Fruit fly (Drosophila melanogaster) whole organism, wandering third instar larva: Measurements from ENCODE around the gene CG34148.

Experiments
- Abd-B ChIP-seq: fragments of >200 bp; optimal IDR thresholded peaks from 2 replicates; lab custom pipeline; 2017; ENCODE audit warnings: missing biosample characterization, missing genetic modification characterization
- CG32264 ChIP-seq: fragments of 200-800 bp; sonication (Bioruptor generic); optimal IDR thresholded peaks from 2 replicates; lab custom pipeline; 2016; ENCODE audit warnings: missing biosample characterization, missing genetic modification characterization
- CG9705 ChIP-seq: fragments of 200-800 bp; sonication (Bioruptor generic); optimal IDR thresholded peaks from 2 replicates; lab custom pipeline; 2018; ENCODE audit warnings: missing biosample characterization, mild to moderate bottlenecking, missing genetic modification characterization
- Dfd ChIP-seq: fragments of >200 bp; optimal IDR thresholded peaks from 2 replicates; lab custom pipeline; 2017; ENCODE audit warnings: missing biosample characterization, missing genetic modification characterization
- Dif ChIP-seq: fragments of 200-275, 200-300 bp; sonication (Bioruptor generic); optimal IDR thresholded peaks from 2 replicates; lab custom pipeline; 2018; ENCODE audit warnings: missing biosample characterization, missing genetic modification characterization; ENCODE audit not compliant: partially characterized antibody
- GATAd ChIP-seq: sonication (Bioruptor generic); optimal IDR thresholded peaks from 2 replicates; lab custom pipeline; 2016; ENCODE audit warnings: missing biosample characterization, missing genetic modification characterization
- Hnf4 ChIP-seq: fragments of 200-800 bp; sonication (Bioruptor generic); optimal IDR thresholded peaks from 2 replicates; lab custom pipeline; 2016; ENCODE audit warnings: missing biosample characterization, mild to moderate bottlenecking, missing genetic modification characterization
- Hr78 ChIP-seq: fragments of >200 bp; optimal IDR thresholded peaks from 2 replicates; lab custom pipeline; 2017; ENCODE audit warnings: missing biosample characterization, missing genetic modification characterization
- Hr83 ChIP-seq: fragments of 200-300 bp; sonication (Bioruptor generic); optimal IDR thresholded peaks from 2 replicates; lab custom pipeline; 2016; ENCODE audit warnings: missing biosample characterization, mild to moderate bottlenecking, missing genetic modification characterization, moderate library complexity; ENCODE audit not compliant: poor library complexity, severe bottlenecking
- Jra ChIP-seq: sonication (Bioruptor generic); optimal IDR thresholded peaks from 2 replicates; lab custom pipeline; 2016; ENCODE audit warnings: missing biosample characterization, missing genetic modification characterization
- Mio ChIP-seq: sonication (Bioruptor generic); optimal IDR thresholded peaks from 2 replicates; lab custom pipeline; 2016; ENCODE audit warnings: missing biosample characterization, missing genetic modification characterization
- Myc ChIP-seq: fragments of >200 bp; optimal IDR thresholded peaks from 2 replicates; lab custom pipeline; 2017
- N ChIP-seq: fragments of >200 bp; optimal IDR thresholded peaks from 2 replicates; lab custom pipeline; 2018; ENCODE audit warnings: missing biosample characterization, missing external identifiers, missing genetic modification characterization
- OdsH ChIP-seq: fragments of 200-800 bp; sonication (Bioruptor generic); optimal IDR thresholded peaks from 2 replicates; lab custom pipeline; 2016; ENCODE audit warnings: missing biosample characterization, mild to moderate bottlenecking, missing genetic modification characterization
- Rel ChIP-seq, 2 experiments: fragments of 200-800 bp; sonication (Bioruptor generic) in 1 of 2; optimal IDR thresholded peaks; 2 replicates in 1 of 2; 3 replicates in 1 of 2; lab custom pipeline; 2016 to 2019; ENCODE audit warnings: mild to moderate bottlenecking in 2 of 2, missing biosample characterization in 2 of 2, missing genetic modification characterization in 2 of 2, moderate library complexity in 1 of 2
- Sp1 ChIP-seq: fragments of 200-800 bp; sonication (Bioruptor generic); optimal IDR thresholded peaks from 3 replicates; lab custom pipeline; 2019; ENCODE audit warnings: missing biosample characterization, mild to moderate bottlenecking, missing genetic modification characterization, moderate library complexity
- Vsx2 ChIP-seq: fragments of 200-300, 225-300 bp; sonication (Bioruptor generic); optimal IDR thresholded peaks from 2 replicates; lab custom pipeline; 2018; ENCODE audit warnings: missing biosample characterization, missing genetic modification characterization; ENCODE audit not compliant: partially characterized antibody
- brk ChIP-seq: fragments of 200-800 bp; sonication (Bioruptor generic); optimal IDR thresholded peaks from 2 replicates; lab custom pipeline; 2016; ENCODE audit warnings: missing biosample characterization, mild to moderate bottlenecking, missing genetic modification characterization
- dl ChIP-seq, 2 experiments: fragments of 175-275, 200-275 bp in 1 of 2; fragments of 200-275 bp in 1 of 2; sonication (Bioruptor generic); optimal IDR thresholded peaks; lab custom pipeline; 2018; ENCODE audit warnings: mild to moderate bottlenecking in 2 of 2, missing biosample characterization in 2 of 2, missing genetic modification characterization in 2 of 2, moderate library complexity in 2 of 2; ENCODE audit not compliant: partially characterized antibody in 2 of 2, insufficient read depth in 1 of 2
- dmrt93B ChIP-seq: fragments of 200-800 bp; sonication (Bioruptor generic); optimal IDR thresholded peaks from 2 replicates; lab custom pipeline; 2018; ENCODE audit warnings: missing biosample characterization, mild to moderate bottlenecking, missing genetic modification characterization
- dsf ChIP-seq: sonication (Bioruptor generic); optimal IDR thresholded peaks from 2 replicates; lab custom pipeline; 2016; ENCODE audit warnings: missing biosample characterization, missing genetic modification characterization, borderline replicate concordance
- ey ChIP-seq: fragments of 200-800 bp; sonication (Bioruptor generic); optimal IDR thresholded peaks from 2 replicates; lab custom pipeline; 2016; ENCODE audit warnings: missing biosample characterization, missing genetic modification characterization
- foxo ChIP-seq, 2 experiments: fragments of 200-800 bp; sonication (Bioruptor generic); optimal IDR thresholded peaks; 2 replicates in 1 of 2; 3 replicates in 1 of 2; lab custom pipeline; 2016 to 2017; ENCODE audit warnings: missing biosample characterization in 2 of 2, missing genetic modification characterization in 2 of 2
- fru ChIP-seq: fragments of 200-800 bp; sonication (Bioruptor generic); optimal IDR thresholded peaks from 3 replicates; lab custom pipeline; 2016; ENCODE audit warnings: missing biosample characterization, mild to moderate bottlenecking, missing genetic modification characterization
- h ChIP-seq: fragments of 200-800 bp; sonication (Bioruptor generic); optimal IDR thresholded peaks from 3 replicates; lab custom pipeline; 2016; ENCODE audit warnings: missing biosample characterization, mild to moderate bottlenecking, missing genetic modification characterization
- jim ChIP-seq: fragments of 175-275, 200-325 bp; sonication (Bioruptor generic); optimal IDR thresholded peaks from 2 replicates; lab custom pipeline; 2016; ENCODE audit warnings: missing biosample characterization, mild to moderate bottlenecking, missing genetic modification characterization
- lola ChIP-seq: fragments of >200 bp; optimal IDR thresholded peaks from 2 replicates; lab custom pipeline; 2017; ENCODE audit warnings: missing biosample characterization, missing genetic modification characterization
- pan ChIP-seq: fragments of >200 bp; optimal IDR thresholded peaks from 2 replicates; lab custom pipeline; 2017
- psq ChIP-seq: fragments of 200-800 bp; sonication (Bioruptor generic); optimal IDR thresholded peaks from 3 replicates; lab custom pipeline; 2017; ENCODE audit warnings: missing biosample characterization, mild to moderate bottlenecking, missing genetic modification characterization, moderate library complexity
- rgr ChIP-seq: fragments of 200-800 bp; sonication (Bioruptor generic); optimal IDR thresholded peaks from 3 replicates; lab custom pipeline; 2016; ENCODE audit warnings: missing biosample characterization, mild to moderate bottlenecking, missing genetic modification characterization
- sage ChIP-seq: fragments of 200-800 bp; sonication (Bioruptor generic); optimal IDR thresholded peaks from 2 replicates; lab custom pipeline; 2016; ENCODE audit warnings: missing biosample characterization, mild to moderate bottlenecking, missing genetic modification characterization
- sv ChIP-seq: fragments of 200-800 bp; sonication (Bioruptor generic); optimal IDR thresholded peaks from 3 replicates; lab custom pipeline; 2016; ENCODE audit warnings: missing biosample characterization, missing genetic modification characterization
- tai ChIP-seq: sonication (Bioruptor generic); optimal IDR thresholded peaks from 2 replicates; lab custom pipeline; 2016; ENCODE audit warnings: missing biosample characterization, missing genetic modification characterization
- usp ChIP-seq: fragments of >200 bp; optimal IDR thresholded peaks from 2 replicates; lab custom pipeline; 2017; ENCODE audit warnings: missing biosample characterization, missing genetic modification characterization
- woc ChIP-seq: sonication (Bioruptor generic); optimal IDR thresholded peaks from 2 replicates; lab custom pipeline; 2016; ENCODE audit warnings: missing biosample characterization, mild to moderate bottlenecking, missing genetic modification characterization

The CG34148 gene

DNA sequence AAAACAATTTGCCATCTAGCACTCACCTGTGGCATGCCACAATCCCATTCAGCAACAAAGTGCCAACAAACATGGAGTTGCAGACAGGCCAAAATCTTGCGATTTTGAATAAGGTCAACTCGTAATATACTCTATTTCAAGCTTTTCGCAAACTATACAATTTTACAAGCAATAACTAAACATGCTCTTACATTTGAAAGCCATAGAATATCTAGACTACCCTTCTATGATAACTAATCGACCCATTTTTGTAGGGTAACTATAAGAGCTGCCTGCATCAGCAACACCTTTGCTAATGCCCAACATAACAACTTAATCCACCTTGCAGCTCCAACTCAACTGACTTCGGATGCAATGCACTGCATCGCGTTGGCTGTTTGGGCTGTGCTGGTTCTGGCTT, 42.0 kb upstream of the CG34148 start:
- TF ChIP-seq woc (GFP tag; lab: Kevin White, UChicago) (no peak), Dfd (GFP tag; lab: Kevin White, UChicago) (no peak), tai (GFP tag; lab: Kevin White, UChicago) (no peak)
- TF ChIP-seq, all 38 proteins: peak for 0

DNA sequence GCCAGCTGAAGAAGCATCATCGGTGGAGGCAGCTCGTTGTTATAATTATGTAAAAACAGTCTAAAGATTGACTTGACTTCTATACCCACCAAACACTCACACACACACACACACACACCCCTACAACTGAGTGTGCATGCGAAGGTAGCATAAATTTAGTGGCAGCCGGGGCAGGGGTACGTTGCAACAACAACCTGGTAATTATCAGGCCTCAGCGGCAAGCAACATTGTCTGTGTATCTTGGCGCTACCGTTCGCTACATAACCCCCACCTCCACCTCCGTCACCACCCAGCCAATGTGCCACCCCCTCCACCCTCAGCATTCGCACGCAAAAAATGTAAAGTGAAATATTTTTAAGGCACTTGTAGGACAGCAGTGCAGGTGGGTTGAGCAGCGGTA, 38.5 kb upstream of the CG34148 start:
- TF ChIP-seq Hr83 (GFP tag; lab: Kevin White, UChicago), result no peak
- peak; percentile 5 for TF ChIP-seq Dfd (GFP tag; lab: Kevin White, UChicago)
- TF ChIP-seq OdsH (GFP tag; lab: Kevin White, UChicago), result no peak
- TF ChIP-seq Hr78, result no peak
- TF ChIP-seq, all 38 proteins: peak for 1

- TF ChIP-seq fru (GFP tag; lab: Kevin White, UChicago), result no peak
- peak; percentile 34 for TF ChIP-seq Vsx2 (GFP tag; lab: Kevin White, UChicago)
Measured at dm6 chr3R:21913447-21913846, 35.0 kb upstream of the CG34148 start, which contains the start of gene Qsox2. Qsox2 (plus strand) TSS chr3R:21913747.

DNA sequence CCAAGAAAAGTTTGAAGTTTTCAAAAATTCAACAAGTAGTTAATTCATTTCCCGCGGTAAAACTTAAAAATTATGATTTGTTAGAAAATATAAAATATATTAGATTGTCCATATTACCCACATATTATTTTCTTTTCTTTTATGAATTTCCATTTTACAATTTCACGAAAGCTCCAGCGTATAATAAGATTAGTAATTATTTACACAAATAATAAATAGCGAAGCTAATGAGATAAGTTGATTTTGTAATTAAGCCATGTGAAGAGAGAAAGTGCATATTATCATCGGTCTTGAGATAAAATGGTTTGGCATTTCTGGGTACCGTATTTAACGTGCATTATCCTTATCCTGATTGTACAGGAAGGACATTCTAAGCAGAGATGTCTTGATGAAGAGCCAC, 33.0 kb upstream of the CG34148 start, which contains the start of gene Qsox3:
Gene Qsox3, plus strand, starts transcription at position 301 of the 400 bp plus-strand sequence.
- TF ChIP-seq brk, result no peak
- TF ChIP-seq jim (GFP tag; lab: Kevin White, UChicago), result no peak
- TF ChIP-seq ey (GFP tag; lab: Kevin White, UChicago), result no peak
- TF ChIP-seq Myc (lab: Kevin White, UChicago), result no peak
- no peak for TF ChIP-seq Rel (GFP tag; optimal IDR thresholded peaks at IDR 0.05; lab: Kevin White, UChicago)
- TF ChIP-seq Rel (tag; optimal IDR thresholded peaks at IDR 0.05; lab: Kevin White, UChicago), result no peak
- TF ChIP-seq Abd-B (GFP tag; lab: Kevin White, UChicago), result no peak
- no peak for TF ChIP-seq Sp1 (GFP tag; lab: Kevin White, UChicago)
- TF ChIP-seq psq (GFP tag; lab: Kevin White, UChicago), result no peak
- no peak for TF ChIP-seq usp (GFP tag; lab: Kevin White, UChicago)
- no peak for TF ChIP-seq sv
- no peak for TF ChIP-seq OdsH (GFP tag; lab: Kevin White, UChicago)
- TF ChIP-seq rgr (GFP tag; lab: Kevin White, UChicago), result no peak
- TF ChIP-seq Dfd (GFP tag; lab: Kevin White, UChicago), result no peak
- no peak for TF ChIP-seq h (GFP tag; lab: Kevin White, UChicago)
- no peak for TF ChIP-seq woc (GFP tag; lab: Kevin White, UChicago)
- no peak for TF ChIP-seq dmrt93B (GFP tag; lab: Kevin White, UChicago)
- TF ChIP-seq Mio (GFP tag; lab: Kevin White, UChicago), result no peak
- no peak for TF ChIP-seq foxo (GFP tag; optimal IDR thresholded peaks at IDR 0.05; lab: Kevin White, UChicago)
- TF ChIP-seq sage (GFP tag; lab: Kevin White, UChicago), result no peak
- no peak for TF ChIP-seq Jra (GFP tag; lab: Kevin White, UChicago)
- TF ChIP-seq, all 38 proteins: peak for 0

DNA sequence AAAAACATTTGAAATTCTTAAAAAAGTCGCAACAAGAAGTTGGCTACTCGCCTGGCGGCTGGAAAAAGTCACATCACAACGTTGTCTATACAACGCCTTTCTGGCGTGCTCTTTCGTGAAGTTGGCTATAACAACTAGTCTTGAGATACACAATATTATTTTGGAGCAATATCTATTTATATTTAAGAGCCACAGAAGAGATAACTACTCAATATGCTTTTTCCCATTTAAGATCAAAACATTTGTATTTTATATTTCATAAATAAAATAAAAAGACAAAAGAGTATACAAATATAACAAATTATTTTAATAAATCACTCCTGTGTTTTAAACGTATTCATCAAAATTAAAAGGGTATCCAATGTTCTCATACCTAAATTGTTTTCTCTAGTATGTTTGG, 28.4 kb upstream of the CG34148 start:
- TF ChIP-seq Dfd (GFP tag; lab: Kevin White, UChicago) (no peak), Rel (GFP tag; optimal IDR thresholded peaks at IDR 0.05; lab: Kevin White, UChicago) (no peak), Rel (tag; optimal IDR thresholded peaks at IDR 0.05; lab: Kevin White, UChicago) (no peak), Myc (lab: Kevin White, UChicago) (no peak), rgr (GFP tag; lab: Kevin White, UChicago) (no peak), OdsH (GFP tag; lab: Kevin White, UChicago) (no peak), psq (GFP tag; lab: Kevin White, UChicago) (no peak)

- no peak for TF ChIP-seq N (GFP tag; lab: Kevin White, UChicago)
- no peak for TF ChIP-seq GATAd
- no peak for TF ChIP-seq pan (lab: Kevin White, UChicago)
- TF ChIP-seq Dif (GFP tag; lab: Kevin White, UChicago), result no peak
- peak; percentile 68 for TF ChIP-seq rgr (GFP tag; lab: Kevin White, UChicago)
- no peak for TF ChIP-seq usp (GFP tag; lab: Kevin White, UChicago)
- TF ChIP-seq fru (GFP tag; lab: Kevin White, UChicago), result peak; percentile 67
- no peak for TF ChIP-seq Myc (lab: Kevin White, UChicago)
- peak; percentile 32 for TF ChIP-seq CG9705 (GFP tag; lab: Kevin White, UChicago)
- no peak for TF ChIP-seq Hr78
- TF ChIP-seq woc (GFP tag; lab: Kevin White, UChicago), result peak; percentile 49
- TF ChIP-seq lola (GFP tag; lab: Kevin White, UChicago), result no peak
- TF ChIP-seq tai (GFP tag; lab: Kevin White, UChicago), result no peak
- TF ChIP-seq brk, result peak; percentile 67
- TF ChIP-seq Jra (GFP tag; lab: Kevin White, UChicago), result no peak
- peak in 1 of 2 experiments; percentile 69 for TF ChIP-seq foxo (GFP tag; optimal IDR thresholded peaks at IDR 0.05; lab: Kevin White, UChicago)
- no peak for TF ChIP-seq Mio (GFP tag; lab: Kevin White, UChicago)
- peak; percentile 57 for TF ChIP-seq dmrt93B (GFP tag; lab: Kevin White, UChicago)
- peak; percentile 66 for TF ChIP-seq psq (GFP tag; lab: Kevin White, UChicago)
- peak; percentile 62 for TF ChIP-seq ey (GFP tag; lab: Kevin White, UChicago)
- TF ChIP-seq dsf (GFP tag; lab: Kevin White, UChicago), result no peak
- TF ChIP-seq jim (GFP tag; lab: Kevin White, UChicago), result no peak
- no peak for TF ChIP-seq dl (GFP tag; optimal IDR thresholded peaks at IDR 0.05; lab: Kevin White, UChicago; ENCODE audit: insufficient read depth in 1 of 2, partially characterized antibody in 2 of 2)
- no peak for TF ChIP-seq Dfd (GFP tag; lab: Kevin White, UChicago)
- no peak for TF ChIP-seq CG32264
- peak; percentile 49 for TF ChIP-seq Hnf4 (GFP tag; lab: Kevin White, UChicago)
- peak; percentile 79 for TF ChIP-seq Sp1 (GFP tag; lab: Kevin White, UChicago)
- no peak for TF ChIP-seq Rel (GFP tag; optimal IDR thresholded peaks at IDR 0.05; lab: Kevin White, UChicago)
- no peak for TF ChIP-seq Rel (tag; optimal IDR thresholded peaks at IDR 0.05; lab: Kevin White, UChicago)
Measured at dm6 chr3R:21905615-21906014, 27.1 kb upstream of the CG34148 start.
